Fruit fly (Drosophila melanogaster) whole organism: ENCODE data around the gene CG9760.

ENCODE experiments used
- CG8478 ChIP-seq: fragments of >200 bp; optimal IDR thresholded peaks from 2 replicates; lab custom pipeline; 2018; ENCODE audit warnings: inconsistent platforms
- Dll ChIP-seq: fragments of >200 bp; optimal IDR thresholded peaks from 2 replicates; lab custom pipeline; 2017
- EcR ChIP-seq, 2 experiments: fragments of >200 bp; optimal IDR thresholded peaks; 2 replicates each; lab custom pipeline; 2017; ENCODE audit warnings: missing biosample characterization in 2 of 2, missing genetic modification characterization in 2 of 2, missing genetic modification reagents in 2 of 2
- pan ChIP-seq: fragments of >200 bp; optimal IDR thresholded peaks from 2 replicates; lab custom pipeline; 2017
- psq ChIP-seq: fragments of >200 bp; optimal IDR thresholded peaks from 2 replicates; lab custom pipeline; 2017
- usp ChIP-seq: fragments of >200 bp; optimal IDR thresholded peaks from 2 replicates; lab custom pipeline; 2017; ENCODE audit warnings: missing biosample characterization, missing genetic modification characterization, mixed read lengths

CG9760 gene

DNA sequence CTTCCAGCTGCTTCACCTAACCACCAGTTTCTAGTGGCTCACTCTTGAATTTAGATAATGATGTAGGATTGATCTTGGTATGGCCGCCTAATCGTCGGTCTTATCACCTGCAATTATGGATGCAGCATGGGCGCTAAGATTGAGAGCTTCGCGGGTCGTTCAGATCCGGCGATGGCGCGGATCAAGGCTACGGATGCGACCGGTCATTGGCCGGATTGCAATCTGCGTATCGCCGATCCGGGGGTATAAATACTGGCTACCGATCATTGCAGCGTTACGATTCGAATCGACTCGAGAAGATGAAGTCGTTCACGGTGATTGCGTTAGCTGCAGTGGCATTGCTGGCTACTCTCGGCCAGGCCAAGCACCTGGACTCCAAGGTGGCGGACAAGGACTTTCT, 34.4 kb downstream of the CG9760 start, which contains the start of gene Lsp2:
TSS of gene Lsp2 (plus strand) at position 283 of the 400 bp plus-strand sequence.
- TF ChIP-seq psq (lab: Kevin White, UChicago) (no peak), EcR (GFP tag; optimal IDR thresholded peaks at IDR 0.05; lab: Kevin White, UChicago) (no peak), Dll (lab: Kevin White, UChicago) (no peak), pan (lab: Kevin White, UChicago) (no peak), usp (no peak), CG8478 (lab: Kevin White, UChicago) (no peak)

DNA sequence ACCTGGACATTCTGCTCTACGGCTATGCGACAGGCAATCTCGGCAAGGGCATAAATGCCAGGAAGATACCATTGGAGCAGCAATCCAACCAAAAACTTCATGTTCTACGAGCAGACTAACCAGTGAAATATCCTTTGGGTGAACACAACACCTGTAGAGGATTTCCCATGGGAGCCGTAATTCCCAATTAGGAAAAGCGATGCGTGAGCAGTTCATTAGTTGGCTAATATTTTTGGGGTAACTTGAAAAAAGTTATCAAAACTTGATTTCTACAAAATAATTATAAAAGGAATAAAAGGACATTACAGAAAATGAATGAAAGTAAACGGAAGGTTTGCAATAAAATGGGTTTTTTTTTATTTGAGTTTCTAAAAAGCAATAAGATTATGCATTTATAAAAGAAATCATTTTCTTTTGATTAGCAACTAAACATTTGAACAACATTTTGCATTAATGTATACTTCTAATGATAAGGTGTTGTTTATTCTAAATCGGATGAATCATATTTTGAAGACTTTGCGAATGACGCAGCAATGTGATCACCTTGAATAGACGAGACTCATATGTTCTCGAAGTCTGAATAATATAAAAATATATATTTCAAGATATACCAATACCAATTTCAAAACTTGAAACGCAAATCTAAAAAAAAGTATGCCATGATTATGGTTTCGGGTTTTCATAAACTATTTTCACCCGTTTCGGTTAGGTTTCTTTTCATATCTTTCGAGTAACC, 36.1 kb downstream of the CG9760 start, which contains the start of the genes Ir68b and CG34241:
TSS of gene Ir68b (minus strand) at position 101 of the 736 bp plus-strand sequence.
TSS of gene CG34241 (plus strand) at position 686 of the 736 bp plus-strand sequence.
- no peak for TF ChIP-seq CG8478 (lab: Kevin White, UChicago)
- no peak for TF ChIP-seq EcR (GFP tag; optimal IDR thresholded peaks at IDR 0.05; lab: Kevin White, UChicago)
- no peak for TF ChIP-seq Dll (lab: Kevin White, UChicago)
- no peak for TF ChIP-seq psq (lab: Kevin White, UChicago)
- TF ChIP-seq usp: no peak
- no peak for TF ChIP-seq pan (lab: Kevin White, UChicago)

DNA sequence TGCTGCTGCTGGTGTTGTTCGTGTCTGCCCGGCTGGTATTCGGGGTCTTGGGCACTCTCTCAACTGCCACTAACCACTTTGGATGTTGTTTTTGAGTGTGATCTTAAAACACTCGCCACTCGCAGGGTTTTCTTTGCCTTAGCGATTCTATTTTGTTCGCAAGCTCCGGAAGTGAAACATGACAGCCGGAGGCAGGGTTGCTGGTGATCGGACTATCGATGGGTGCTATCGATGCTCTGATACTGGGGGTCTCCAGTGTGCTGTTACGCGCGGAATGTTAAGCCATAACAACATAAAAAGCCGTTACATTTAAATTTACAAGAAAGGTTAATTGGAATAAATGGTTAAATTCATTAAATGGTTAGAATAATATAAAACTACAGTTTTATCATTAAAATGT, 38.6 kb downstream of the CG9760 start, which contains the start of gene yps:
TSS of gene yps (minus strand) at position 176 of the 400 bp plus-strand sequence.
- TF ChIP-seq pan (lab: Kevin White, UChicago) (no peak), psq (lab: Kevin White, UChicago) (no peak), EcR (GFP tag; optimal IDR thresholded peaks at IDR 0.05; lab: Kevin White, UChicago) (no peak), CG8478 (lab: Kevin White, UChicago) (no peak), usp (no peak), Dll (lab: Kevin White, UChicago) (no peak)

DNA sequence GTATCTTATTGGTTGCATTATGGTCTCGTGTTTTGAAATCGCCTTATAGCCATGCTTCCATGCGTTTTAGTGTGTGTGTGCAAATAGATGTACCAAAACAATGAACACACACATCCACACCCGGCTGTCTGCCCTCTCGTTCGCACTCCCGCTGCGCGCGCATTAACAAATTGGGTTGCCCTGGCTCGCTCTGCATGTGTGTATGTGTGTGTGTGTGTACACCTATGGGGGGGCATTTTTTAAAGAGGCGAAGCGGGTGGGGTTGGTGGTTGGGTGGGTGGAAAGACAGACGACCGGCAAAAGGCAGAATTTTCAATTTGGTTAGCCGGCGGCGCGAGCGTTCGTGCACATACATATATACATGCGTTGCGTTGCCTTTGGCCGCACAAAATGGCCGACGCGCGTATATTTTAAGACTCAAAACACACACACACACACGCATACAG, 39.4 kb downstream of the CG9760 start:
- TF ChIP-seq usp: no peak
- TF ChIP-seq Dll (lab: Kevin White, UChicago): no peak
- no peak for TF ChIP-seq psq (lab: Kevin White, UChicago)
- TF ChIP-seq CG8478 (lab: Kevin White, UChicago): no peak

DNA sequence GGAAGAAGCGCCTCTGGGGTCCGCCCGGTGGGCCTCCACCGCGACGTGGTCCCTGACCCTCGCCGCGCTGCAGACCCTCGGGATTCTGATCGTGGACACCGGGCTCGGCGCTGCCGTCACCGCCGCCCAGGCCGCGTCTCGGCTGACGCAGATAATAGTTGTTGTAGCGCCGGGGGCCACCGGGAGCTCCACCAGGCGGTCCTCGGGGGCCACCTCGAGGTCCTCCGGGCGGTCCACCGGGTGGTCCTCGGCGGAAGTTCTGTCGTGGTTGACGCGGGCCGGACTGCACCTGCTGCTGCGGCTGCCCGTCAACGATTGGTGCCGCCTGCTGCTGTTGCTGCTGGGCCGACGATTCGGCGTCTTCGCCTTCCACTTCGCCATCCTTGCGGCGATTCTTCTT, 40.6 kb downstream of the CG9760 start:
- TF ChIP-seq CG8478 (lab: Kevin White, UChicago): no peak
- TF ChIP-seq psq (lab: Kevin White, UChicago): no peak
- TF ChIP-seq EcR (GFP tag; optimal IDR thresholded peaks at IDR 0.05; lab: Kevin White, UChicago): no peak
- TF ChIP-seq usp: no peak
- no peak for TF ChIP-seq pan (lab: Kevin White, UChicago)
- no peak for TF ChIP-seq Dll (lab: Kevin White, UChicago)

DNA sequence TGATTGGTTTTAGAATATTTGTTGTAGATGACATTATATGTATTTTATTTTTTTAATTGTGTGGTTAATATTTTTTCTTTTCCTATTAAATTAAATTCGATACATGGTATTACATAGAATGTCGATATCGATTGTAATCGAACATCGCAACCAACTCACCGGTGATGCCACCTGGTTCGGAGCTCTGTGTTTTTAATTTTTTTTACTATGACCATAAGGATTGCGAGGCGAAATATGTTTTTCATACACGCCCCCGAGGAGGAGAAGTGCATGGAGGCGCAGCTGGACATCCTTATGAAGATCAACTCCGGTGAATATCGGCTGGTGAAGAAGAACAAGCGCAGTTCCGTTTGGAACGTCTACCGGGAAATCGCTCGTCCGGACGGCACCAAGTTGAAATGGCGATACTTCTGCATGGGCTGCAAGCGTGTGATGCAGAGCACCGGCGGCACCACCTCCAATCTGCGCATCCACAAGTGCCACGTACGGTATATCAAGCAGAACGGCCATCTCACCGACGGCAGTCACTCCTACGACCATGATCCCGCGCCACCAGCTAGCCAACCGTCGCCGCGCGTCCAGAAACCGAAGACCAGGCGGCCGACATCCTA, 43.6 kb downstream of the CG9760 start, which contains the start of gene CG11560:
TSS of gene CG11560 (plus strand) at position 145 of the 611 bp plus-strand sequence.
- TF ChIP-seq usp (no peak), psq (lab: Kevin White, UChicago) (no peak), Dll (lab: Kevin White, UChicago) (no peak), CG8478 (lab: Kevin White, UChicago) (no peak), pan (lab: Kevin White, UChicago) (no peak), EcR (GFP tag; optimal IDR thresholded peaks at IDR 0.05; lab: Kevin White, UChicago) (no peak)

DNA sequence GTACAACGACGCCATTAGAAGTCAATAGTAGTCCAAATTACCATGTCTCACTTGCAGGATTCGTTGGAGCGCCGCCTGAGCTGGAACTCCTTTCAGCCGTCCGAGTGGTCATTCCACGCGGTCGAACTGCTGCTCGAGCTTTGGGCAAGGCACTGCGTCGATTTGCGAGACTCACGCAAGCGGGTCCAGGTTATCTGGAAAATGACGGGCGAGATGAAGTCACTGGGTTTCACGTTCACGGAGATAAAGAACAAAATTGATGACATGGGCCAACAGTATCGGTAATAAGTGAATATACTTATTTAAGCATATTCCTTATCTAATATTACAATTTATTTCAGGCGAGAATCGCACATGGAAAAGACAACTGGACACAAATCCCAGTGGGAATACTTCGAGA, 44.9 kb downstream of the CG9760 start:
- TF ChIP-seq EcR (GFP tag; optimal IDR thresholded peaks at IDR 0.05; lab: Kevin White, UChicago): no peak
- no peak for TF ChIP-seq Dll (lab: Kevin White, UChicago)
- TF ChIP-seq CG8478 (lab: Kevin White, UChicago): no peak
- no peak for TF ChIP-seq usp
- TF ChIP-seq pan (lab: Kevin White, UChicago): no peak
- no peak for TF ChIP-seq psq (lab: Kevin White, UChicago)

DNA sequence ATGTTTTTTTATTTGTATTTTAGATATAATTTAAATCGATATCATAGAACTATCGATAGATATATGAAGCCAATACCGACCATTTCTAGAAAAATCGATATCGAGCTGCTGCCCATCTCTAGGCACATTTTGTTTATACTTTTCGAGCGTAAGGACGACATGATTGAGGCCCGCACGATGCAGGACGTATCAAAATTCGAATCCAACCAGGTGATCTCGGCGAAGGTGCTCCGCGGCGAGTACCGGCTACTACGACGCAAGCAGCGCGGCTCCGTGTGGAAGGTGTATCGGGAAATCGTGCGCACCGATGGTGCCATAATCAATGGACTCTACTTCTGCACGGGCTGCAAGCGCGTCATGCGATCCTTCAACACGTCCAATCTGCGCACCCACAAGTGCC, 45.4 kb downstream of the CG9760 start, which contains the start of gene ssp:
TSS of gene ssp (plus strand) at position 102 of the 400 bp plus-strand sequence.
- no peak for TF ChIP-seq Dll (lab: Kevin White, UChicago)
- no peak for TF ChIP-seq pan (lab: Kevin White, UChicago)
- no peak for TF ChIP-seq psq (lab: Kevin White, UChicago)
- no peak for TF ChIP-seq CG8478 (lab: Kevin White, UChicago)
- no peak for TF ChIP-seq EcR (GFP tag; optimal IDR thresholded peaks at IDR 0.05; lab: Kevin White, UChicago)
- no peak for TF ChIP-seq usp

DNA sequence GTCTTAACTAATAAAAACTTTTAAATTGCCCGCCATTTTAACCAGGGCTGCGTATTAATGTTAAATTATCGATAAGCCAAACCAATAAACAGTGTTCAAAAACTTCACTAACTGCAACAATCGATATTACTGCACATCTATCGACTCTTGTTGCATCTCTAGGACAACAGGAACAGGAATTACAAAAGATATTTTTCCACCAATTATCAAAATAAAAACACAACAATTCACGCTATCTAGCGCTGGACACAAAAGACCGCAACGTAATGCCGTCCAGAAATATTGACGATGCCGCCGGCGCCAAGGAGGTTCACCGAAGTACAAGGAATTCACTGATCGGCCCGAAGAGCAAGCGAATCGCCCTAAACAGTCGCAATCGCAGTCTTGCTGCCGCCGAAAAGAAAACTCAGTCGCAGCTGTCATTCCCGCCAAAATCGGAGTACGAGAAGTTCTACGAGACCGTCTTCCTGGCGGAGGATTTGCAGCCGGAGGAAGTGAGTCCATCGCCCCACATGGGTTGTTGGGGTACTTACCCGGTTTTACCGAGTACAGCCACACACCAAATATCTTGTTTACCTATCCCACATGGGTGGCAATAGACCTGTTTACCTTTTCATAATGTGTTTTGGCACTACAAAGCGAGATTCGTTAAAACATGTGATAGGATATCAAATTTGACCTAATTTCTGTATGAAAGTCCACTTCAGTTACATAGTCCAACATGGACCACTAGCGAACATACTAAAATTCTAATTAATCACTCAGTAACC, 47.4 kb downstream of the CG9760 start, which contains the start of gene vers:
TSS of gene vers (plus strand) at position 136 of the 770 bp plus-strand sequence.
- no peak for TF ChIP-seq usp
- TF ChIP-seq EcR (GFP tag; optimal IDR thresholded peaks at IDR 0.05; lab: Kevin White, UChicago): no peak
- no peak for TF ChIP-seq psq (lab: Kevin White, UChicago)
- no peak for TF ChIP-seq pan (lab: Kevin White, UChicago)
- TF ChIP-seq Dll (lab: Kevin White, UChicago): no peak
- TF ChIP-seq CG8478 (lab: Kevin White, UChicago): no peak

DNA sequence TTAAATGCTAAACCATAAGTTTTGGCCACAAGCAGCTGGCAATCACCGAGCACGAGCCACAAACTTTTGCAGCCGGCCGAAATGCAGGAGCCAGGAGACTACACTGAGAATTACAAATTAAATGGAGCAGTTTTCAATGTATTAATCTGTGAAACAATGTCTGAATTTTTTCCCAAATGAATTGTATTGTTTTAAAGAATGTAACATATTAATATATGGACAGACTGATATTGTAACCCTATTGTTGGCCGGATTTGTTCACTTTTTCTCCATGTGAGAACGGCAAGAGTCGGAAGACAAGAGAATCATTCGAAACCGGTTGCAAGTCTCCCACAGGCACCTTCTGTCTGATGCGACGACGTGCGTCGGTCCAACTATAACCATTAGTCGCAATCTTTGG, 48.4 kb downstream of the CG9760 start:
- TF ChIP-seq Dll (lab: Kevin White, UChicago): no peak
- no peak for TF ChIP-seq usp
- TF ChIP-seq CG8478 (lab: Kevin White, UChicago): no peak
- TF ChIP-seq pan (lab: Kevin White, UChicago): no peak
- TF ChIP-seq psq (lab: Kevin White, UChicago): no peak
- TF ChIP-seq EcR (GFP tag; optimal IDR thresholded peaks at IDR 0.05; lab: Kevin White, UChicago): no peak
